Fruit fly (Drosophila melanogaster): ENCODE measurements around the gene PGRP-LB.
A peak's percentile ranks its signal among the peaks of the same experiment; 100 is the strongest.

The PGRP-LB gene

dm6 chr3R:11460502-11461358 lies at the start of gene PGRP-LB (continued):
- TF ChIP-seq trem (tag; optimal IDR thresholded peaks at IDR 0.05): no peak
- TF ChIP-seq CoRest (tag; optimal IDR thresholded peaks at IDR 0.05): peak; percentile 4
- TF ChIP-seq trh (GFP tag; optimal IDR thresholded peaks at IDR 0.05): no peak
- TF ChIP-seq NFAT (GFP tag; IDR thresholded peaks at IDR 0.05): no peak
- no peak for TF ChIP-seq prd (optimal IDR thresholded peaks at IDR 0.05)
- no peak for TF ChIP-seq prd (GFP tag; IDR thresholded peaks at IDR 0.05)
- no peak for TF ChIP-seq CG10274 (GFP tag; optimal IDR thresholded peaks at IDR 0.05)
- TF ChIP-seq Lim3 (GFP tag; IDR thresholded peaks at IDR 0.05): no peak
- no peak for TF ChIP-seq CG2889 (GFP tag; IDR thresholded peaks at IDR 0.05)
- TF ChIP-seq row (GFP tag; IDR thresholded peaks at IDR 0.05): peak; percentile 67
- no peak for TF ChIP-seq CG3847 (GFP tag; IDR thresholded peaks at IDR 0.05)
- TF ChIP-seq CG14965 (GFP tag; optimal IDR thresholded peaks at IDR 0.05; ENCODE audit: borderline replicate concordance): no peak
- no peak for TF ChIP-seq CG18764 (GFP tag; optimal IDR thresholded peaks at IDR 0.05)
- TF ChIP-seq CG10366 (GFP tag; IDR thresholded peaks at IDR 0.05): 0 out of 2 replicates have a peak, but pooled peaks have one; percentile 10
- TF ChIP-seq Kr (GFP tag; optimal IDR thresholded peaks at IDR 0.05): no peak
- TF ChIP-seq Dad (GFP tag; optimal IDR thresholded peaks at IDR 0.05): no peak
- peak; percentile 51 for TF ChIP-seq CG18599 (GFP tag; optimal IDR thresholded peaks at IDR 0.05)
- TF ChIP-seq CG14014 (GFP tag; IDR thresholded peaks at IDR 0.05): no peak
- no peak for TF ChIP-seq Sin3A (optimal IDR thresholded peaks at IDR 0.05)
- TF ChIP-seq Fer1 (GFP tag; optimal IDR thresholded peaks at IDR 0.05): no peak
- TF ChIP-seq CG7357 (GFP tag; IDR thresholded peaks at IDR 0.05): no peak
- TF ChIP-seq ranshi (GFP tag; IDR thresholded peaks at IDR 0.05): no peak
- TF ChIP-seq cad (GFP tag; optimal IDR thresholded peaks at IDR 0.05): no peak
- 0 out of 2 replicates have a peak, but pooled peaks have one; percentile 13 for TF ChIP-seq MBD-R2 (GFP tag; IDR thresholded peaks at IDR 0.05)
- no peak for TF ChIP-seq CG3163 (GFP tag; optimal IDR thresholded peaks at IDR 0.05)
- peak; percentile 12 for TF ChIP-seq fu2 (GFP tag; optimal IDR thresholded peaks at IDR 0.05)
- no peak for TF ChIP-seq Blimp-1 (GFP tag; optimal IDR thresholded peaks at IDR 0.05)
- TF ChIP-seq CG34376 (GFP tag; optimal IDR thresholded peaks at IDR 0.05): no peak
- no peak for TF ChIP-seq CHES-1-like (GFP tag; optimal IDR thresholded peaks at IDR 0.05)
- no peak for TF ChIP-seq CG7372 (GFP tag; IDR thresholded peaks at IDR 0.05)
- TF ChIP-seq Chrac-16 (GFP tag; optimal IDR thresholded peaks at IDR 0.05): no peak
- TF ChIP-seq CG13424 (tag; optimal IDR thresholded peaks at IDR 0.05): peak; percentile 14
- no peak for TF ChIP-seq CG10979 (tag; optimal IDR thresholded peaks at IDR 0.05)
- peak; percentile 38 for TF ChIP-seq grau (tag; optimal IDR thresholded peaks at IDR 0.05)
- no peak for TF ChIP-seq CG12104 (GFP tag; optimal IDR thresholded peaks at IDR 0.05)
- no peak for TF ChIP-seq HHEX (GFP tag; optimal IDR thresholded peaks at IDR 0.05)
- no peak for TF ChIP-seq CG31365 (tag; optimal IDR thresholded peaks at IDR 0.05)
- TF ChIP-seq CG4730 (GFP tag; IDR thresholded peaks at IDR 0.05): no peak
- TF ChIP-seq tna (GFP tag; IDR thresholded peaks at IDR 0.05; ENCODE audit: partially characterized antibody): no peak
- TF ChIP-seq CG4707 (GFP tag; optimal IDR thresholded peaks at IDR 0.05): no peak
- no peak for TF ChIP-seq Fer3 (tag; optimal IDR thresholded peaks at IDR 0.05)
- TF ChIP-seq sens-2 (GFP tag; IDR thresholded peaks at IDR 0.05): peak; percentile 84
- 0 out of 2 replicates have a peak, but pooled peaks have one; percentile 16 for TF ChIP-seq sob (GFP tag; IDR thresholded peaks at IDR 0.05)
- peak; percentile 28 for TF ChIP-seq CG10147 (GFP tag; optimal IDR thresholded peaks at IDR 0.05)
- no peak for TF ChIP-seq CG4854 (GFP tag; optimal IDR thresholded peaks at IDR 0.05)
- no peak for TF ChIP-seq crc (GFP tag; optimal IDR thresholded peaks at IDR 0.05)
- TF ChIP-seq CG31441 (GFP tag; IDR thresholded peaks at IDR 0.05): peak; percentile 11; the same call in 1 of the 2 replicates
- 0 out of 3 replicates have a peak, but pooled peaks have one; percentile 33 for TF ChIP-seq CG11093 (GFP tag; IDR thresholded peaks at IDR 0.05)
- TF ChIP-seq Dfd (GFP tag; optimal IDR thresholded peaks at IDR 0.05): no peak
- TF ChIP-seq Hr51 (GFP tag; optimal IDR thresholded peaks at IDR 0.05): peak in 1 of 2 experiments; percentile 15
